Fruit fly (Drosophila melanogaster): Measurements from ENCODE around the gene CG4210.

The CG4210 gene

dm6 chr3R:15198052-15198793 lies 15.6 kb upstream of the CG4210 start:
- TF ChIP-seq CG14711 (tag; optimal IDR thresholded peaks at IDR 0.05) (no peak), ovo (GFP tag; optimal IDR thresholded peaks at IDR 0.05) (no peak), Hr96 (GFP tag; optimal IDR thresholded peaks at IDR 0.05) (no peak), CG1620 (GFP tag; optimal IDR thresholded peaks at IDR 0.05) (no peak), CG11617 (GFP tag; optimal IDR thresholded peaks at IDR 0.05) (no peak), kay (GFP tag; ENCODE audit: borderline replicate concordance) (peak; percentile 90), Clk (GFP tag; optimal IDR thresholded peaks at IDR 0.05) (no peak), Crg-1 (GFP tag; optimal IDR thresholded peaks at IDR 0.05) (peak; percentile 15), CG33017 (tag; optimal IDR thresholded peaks at IDR 0.05) (no peak), tj (GFP tag; optimal IDR thresholded peaks at IDR 0.05) (peak; percentile 37), cnc (optimal IDR thresholded peaks at IDR 0.05) (no peak), CG12768 (GFP tag; optimal IDR thresholded peaks at IDR 0.05) (no peak), toe (GFP tag; optimal IDR thresholded peaks at IDR 0.05) (no peak), pad (GFP tag; optimal IDR thresholded peaks at IDR 0.05) (no peak), bab1 (GFP tag; optimal IDR thresholded peaks at IDR 0.05) (no peak), Mnt (GFP tag; optimal IDR thresholded peaks at IDR 0.05) (peak; percentile 88), CG7101 (tag; optimal IDR thresholded peaks at IDR 0.05) (no peak), CG7045 (GFP tag; optimal IDR thresholded peaks at IDR 0.05) (no peak), CG5204 (GFP tag; optimal IDR thresholded peaks at IDR 0.05) (no peak), cic (GFP tag; optimal IDR thresholded peaks at IDR 0.05) (peak; percentile 91)

- no peak for TF ChIP-seq CG12768 (GFP tag; optimal IDR thresholded peaks at IDR 0.05)
- no peak for TF ChIP-seq pad (GFP tag; optimal IDR thresholded peaks at IDR 0.05)
- no peak for TF ChIP-seq Clk (GFP tag; optimal IDR thresholded peaks at IDR 0.05)
- no peak for TF ChIP-seq CG33017 (tag; optimal IDR thresholded peaks at IDR 0.05)
- TF ChIP-seq CG7101 (tag; optimal IDR thresholded peaks at IDR 0.05), result no peak
- TF ChIP-seq ovo (GFP tag; optimal IDR thresholded peaks at IDR 0.05), result no peak
Measured at dm6 chr3R:15205223-15205622, 8.6 kb upstream of the CG4210 start.

- TF ChIP-seq CG33017 (tag; optimal IDR thresholded peaks at IDR 0.05) (peak; percentile 7), bab1 (GFP tag; optimal IDR thresholded peaks at IDR 0.05) (peak; percentile 51), toe (GFP tag; optimal IDR thresholded peaks at IDR 0.05) (no peak)
Measured at dm6 chr3R:15206273-15206672, 7.5 kb upstream of the CG4210 start, which contains the start of gene Spn88Ea. Gene Spn88Ea, minus strand, starts transcription at chr3R:15206447.

- TF ChIP-seq CG12768 (GFP tag; optimal IDR thresholded peaks at IDR 0.05) (peak; percentile 62), CG33017 (tag; optimal IDR thresholded peaks at IDR 0.05) (peak; percentile 33), Clk (GFP tag; optimal IDR thresholded peaks at IDR 0.05) (peak; percentile 71), CG1620 (GFP tag; optimal IDR thresholded peaks at IDR 0.05) (peak; percentile 73), toe (GFP tag; optimal IDR thresholded peaks at IDR 0.05) (peak; percentile 74), CG11617 (GFP tag; optimal IDR thresholded peaks at IDR 0.05) (peak; percentile 58), Hr96 (GFP tag; optimal IDR thresholded peaks at IDR 0.05) (no peak), CG14711 (tag; optimal IDR thresholded peaks at IDR 0.05) (peak; percentile 43), CG5204 (GFP tag; optimal IDR thresholded peaks at IDR 0.05) (no peak), pad (GFP tag; optimal IDR thresholded peaks at IDR 0.05) (peak; percentile 59), Mnt (GFP tag; optimal IDR thresholded peaks at IDR 0.05) (peak; percentile 68), Crg-1 (GFP tag; optimal IDR thresholded peaks at IDR 0.05) (peak; percentile 55), CG7045 (GFP tag; optimal IDR thresholded peaks at IDR 0.05) (peak; percentile 54), tj (GFP tag; optimal IDR thresholded peaks at IDR 0.05) (peak; percentile 25), CG7101 (tag; optimal IDR thresholded peaks at IDR 0.05) (peak; percentile 56), cic (GFP tag; optimal IDR thresholded peaks at IDR 0.05) (peak; percentile 45), bab1 (GFP tag; optimal IDR thresholded peaks at IDR 0.05) (peak; percentile 2), kay (GFP tag; ENCODE audit: borderline replicate concordance) (no peak), cnc (optimal IDR thresholded peaks at IDR 0.05) (no peak), ovo (GFP tag; optimal IDR thresholded peaks at IDR 0.05) (peak; percentile 21)
Measured at dm6 chr3R:15208712-15209499, 4.9 kb upstream of the CG4210 start, which contains the start of the genes Spn88Eb and Mau2. Gene Spn88Eb, minus strand, starts transcription at chr3R:15208762. Gene Mau2, plus strand, starts transcription at chr3R:15209204.

dm6 chr3R:15218824-15219576 lies 5.2 kb downstream of the CG4210 start, which contains the start of the genes SIDL and CG12241:
Gene SIDL, minus strand, starts transcription at chr3R:15218874.
Gene CG12241, plus strand, starts transcription at chr3R:15219256.
- TF ChIP-seq kay (GFP tag; ENCODE audit: borderline replicate concordance), result no peak
- peak; percentile 48 for TF ChIP-seq cic (GFP tag; optimal IDR thresholded peaks at IDR 0.05)
- TF ChIP-seq CG12768 (GFP tag; optimal IDR thresholded peaks at IDR 0.05), result peak; percentile 96
- no peak for TF ChIP-seq Hr96 (GFP tag; optimal IDR thresholded peaks at IDR 0.05)
- TF ChIP-seq Crg-1 (GFP tag; optimal IDR thresholded peaks at IDR 0.05), result peak; percentile 53
- TF ChIP-seq ovo (GFP tag; optimal IDR thresholded peaks at IDR 0.05), result no peak
- TF ChIP-seq pad (GFP tag; optimal IDR thresholded peaks at IDR 0.05), result peak; percentile 83
- TF ChIP-seq toe (GFP tag; optimal IDR thresholded peaks at IDR 0.05), result peak; percentile 95
- peak; percentile 54 for TF ChIP-seq tj (GFP tag; optimal IDR thresholded peaks at IDR 0.05)
- TF ChIP-seq CG33017 (tag; optimal IDR thresholded peaks at IDR 0.05), result peak; percentile 89
- no peak for TF ChIP-seq cnc (optimal IDR thresholded peaks at IDR 0.05)
- peak; percentile 83 for TF ChIP-seq CG1620 (GFP tag; optimal IDR thresholded peaks at IDR 0.05)
- TF ChIP-seq bab1 (GFP tag; optimal IDR thresholded peaks at IDR 0.05), result peak; percentile 74
- peak; percentile 82 for TF ChIP-seq Mnt (GFP tag; optimal IDR thresholded peaks at IDR 0.05)
- peak; percentile 89 for TF ChIP-seq CG7101 (tag; optimal IDR thresholded peaks at IDR 0.05)
- TF ChIP-seq CG11617 (GFP tag; optimal IDR thresholded peaks at IDR 0.05), result peak; percentile 87
- peak; percentile 93 for TF ChIP-seq CG7045 (GFP tag; optimal IDR thresholded peaks at IDR 0.05)
- TF ChIP-seq CG14711 (tag; optimal IDR thresholded peaks at IDR 0.05), result peak; percentile 91
- TF ChIP-seq CG5204 (GFP tag; optimal IDR thresholded peaks at IDR 0.05), result no peak
- TF ChIP-seq Clk (GFP tag; optimal IDR thresholded peaks at IDR 0.05), result peak; percentile 87
